Worm (Caenorhabditis elegans): ENCODE measurements around the gene T14B4.1.

Gene T14B4.1

DNA sequence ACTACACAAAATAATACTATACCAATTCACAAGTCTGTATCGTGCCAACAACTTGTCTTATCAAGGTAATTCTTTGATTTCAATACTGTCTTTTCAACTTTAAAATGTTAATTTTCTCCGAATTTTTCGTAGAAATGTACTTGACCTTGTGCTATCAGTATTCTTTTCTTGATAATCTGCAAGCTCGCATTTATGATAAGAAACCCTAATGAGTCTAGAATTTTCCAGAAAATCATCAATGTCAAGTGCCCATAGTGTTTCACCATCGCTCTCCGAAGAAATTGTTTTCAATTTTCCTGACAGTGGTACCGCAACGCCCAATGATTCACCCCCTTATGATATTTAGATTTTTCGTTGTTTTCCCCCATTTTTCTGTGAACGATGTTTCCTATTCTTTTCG is 44.5 kb downstream of the T14B4.1 start:
- TF ChIP-seq hmg-1.1 (GFP tag; IDR thresholded peaks at IDR 0.05) (no peak), hif-1 (tag; optimal IDR thresholded peaks at IDR 0.05) (no peak), lim-7 (GFP tag; IDR thresholded peaks at IDR 0.05) (no peak), nhr-6 (tag; optimal IDR thresholded peaks at IDR 0.05) (no peak), R02D3.7 (tag; optimal IDR thresholded peaks at IDR 0.05) (no peak), daf-16 (GFP tag; optimal IDR thresholded peaks at IDR 0.05) (no peak), daf-16 (tag; optimal IDR thresholded peaks at IDR 0.05) (peak; percentile 89), hlh-11 (tag; optimal IDR thresholded peaks at IDR 0.05) (peak; percentile 60), pqm-1 (tag; optimal IDR thresholded peaks at IDR 0.05) (peak; percentile 4), unc-62 (GFP tag; optimal IDR thresholded peaks at IDR 0.05 in 1 of 2) (peak in 1 of 2 experiments; percentile 55), unc-62 (tag; optimal IDR thresholded peaks at IDR 0.05) (no peak), lin-13 (GFP tag; optimal IDR thresholded peaks at IDR 0.05) (no peak), mdt-29 (GFP tag; IDR thresholded peaks at IDR 0.05) (peak; percentile 59; the same call in 1 of the 2 replicates), mxl-2 (GFP tag; conservative IDR thresholded peaks at IDR 0.05) (no peak), lsy-2 (tag; optimal IDR thresholded peaks at IDR 0.05) (no peak), dve-1 (tag; optimal IDR thresholded peaks at IDR 0.05; ENCODE audit: insufficient read depth) (peak; percentile 31), dmd-6 (GFP tag; IDR thresholded peaks at IDR 0.05) (peak; percentile 46; the same call in 1 of the 2 replicates), Y75B8A.6 (GFP tag; IDR thresholded peaks at IDR 0.05) (no peak), hlh-30 (tag; optimal IDR thresholded peaks at IDR 0.05; ENCODE audit: insufficient read depth) (peak; percentile 18), tra-1 (GFP tag; IDR thresholded peaks at IDR 0.05) (0 out of 2 replicates have a peak, but pooled peaks have one; percentile 17), fkh-10 (GFP tag; optimal IDR thresholded peaks at IDR 0.05) (no peak), dmd-8 (GFP tag; IDR thresholded peaks at IDR 0.05) (no peak), madf-5 (GFP tag; IDR thresholded peaks at IDR 0.05) (no peak), aly-2 (tag; optimal IDR thresholded peaks at IDR 0.05) (no peak), F37D6.2 (tag; optimal IDR thresholded peaks at IDR 0.05) (no peak)

DNA sequence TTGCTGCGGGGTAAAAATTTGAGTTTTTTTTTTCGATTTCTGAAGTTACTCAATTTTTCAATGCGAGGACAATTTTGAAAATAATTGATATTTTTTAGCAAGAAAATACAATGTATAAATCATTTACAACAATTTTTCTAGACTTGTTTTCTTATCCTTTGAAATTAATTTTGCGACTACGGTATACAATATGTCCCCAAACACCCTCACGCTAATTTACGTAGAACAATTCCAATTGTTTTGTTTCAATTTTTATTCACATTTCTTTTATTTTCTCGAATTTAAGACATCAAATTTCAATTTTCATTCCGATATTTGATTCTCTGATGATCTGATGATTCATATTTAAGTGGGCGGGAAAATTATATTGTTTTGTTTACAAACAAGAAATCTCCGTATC is 45.3 kb downstream of the T14B4.1 start:
- TF ChIP-seq lin-29 (GFP tag; IDR thresholded peaks at IDR 0.05) = no peak
- TF ChIP-seq lsy-2 (tag; optimal IDR thresholded peaks at IDR 0.05) = peak in 1 of 2 experiments; percentile 7
- peak in 1 of 2 experiments; percentile 60 for TF ChIP-seq unc-62 (GFP tag; optimal IDR thresholded peaks at IDR 0.05 in 1 of 2)
- no peak for TF ChIP-seq unc-62 (tag; optimal IDR thresholded peaks at IDR 0.05)

DNA sequence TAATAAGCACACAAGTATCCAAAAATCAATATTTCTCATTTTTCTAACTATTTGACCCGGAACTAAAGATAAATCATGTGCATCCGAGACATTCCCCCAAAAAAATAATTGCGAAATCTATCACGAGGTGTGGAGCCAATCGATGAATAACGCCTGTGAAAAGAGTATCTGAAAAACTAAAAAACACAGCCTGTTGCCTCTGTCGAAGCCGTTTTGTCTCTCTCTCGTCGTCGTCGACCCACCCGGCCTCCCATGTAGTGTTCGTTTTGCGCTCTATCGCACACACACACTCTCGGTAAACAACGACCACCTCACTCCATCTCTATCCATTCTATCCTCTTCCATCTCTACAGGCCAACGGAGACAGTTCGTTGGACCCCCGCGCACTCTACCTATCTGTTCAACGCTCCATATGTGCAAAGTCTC is 46.0 kb downstream of the T14B4.1 start:
- TF ChIP-seq arid-1 (GFP tag; conservative IDR thresholded peaks at IDR 0.05) (0 out of 2 replicates have a peak, but pooled peaks have one; percentile 40), ceh-20 (GFP tag; IDR thresholded peaks at IDR 0.05) (peak; percentile 77), unc-62 (GFP tag; optimal IDR thresholded peaks at IDR 0.05 in 1 of 2) (no peak), unc-62 (tag; optimal IDR thresholded peaks at IDR 0.05) (no peak), hlh-30 (tag; optimal IDR thresholded peaks at IDR 0.05; ENCODE audit: insufficient read depth) (peak; percentile 95), zfp-2 (tag; optimal IDR thresholded peaks at IDR 0.05) (no peak), dpl-1 (GFP tag; optimal IDR thresholded peaks at IDR 0.05) (peak; percentile 55), spr-3 (GFP tag; optimal IDR thresholded peaks at IDR 0.05) (no peak), mdl-1 (tag; optimal IDR thresholded peaks at IDR 0.05) (no peak), duxl-1 (tag; optimal IDR thresholded peaks at IDR 0.05; ENCODE audit: poor library complexity) (no peak), saeg-2 (GFP tag; IDR thresholded peaks at IDR 0.05) (no peak), dmd-9 (GFP tag; IDR thresholded peaks at IDR 0.05) (no peak), T20F7.1 (GFP tag; optimal IDR thresholded peaks at IDR 0.05) (peak; percentile 49), pha-4 (GFP tag; IDR thresholded peaks at IDR 0.05) (no peak), pha-4 (tag; optimal IDR thresholded peaks at IDR 0.05) (peak; percentile 50), nhr-48 (tag; optimal IDR thresholded peaks at IDR 0.05) (no peak), ztf-7 (tag; optimal IDR thresholded peaks at IDR 0.05) (no peak), F44E2.7 (GFP tag; IDR thresholded peaks at IDR 0.05) (no peak), lin-38 (GFP tag; IDR thresholded peaks at IDR 0.05) (peak; percentile 56), fos-1 (tag; optimal IDR thresholded peaks at IDR 0.05) (no peak), rbr-2 (tag; optimal IDR thresholded peaks at IDR 0.05) (peak; percentile 52), php-3 (GFP tag; IDR thresholded peaks at IDR 0.05) (no peak), T26A8.4 (GFP tag; IDR thresholded peaks at IDR 0.05) (0 out of 2 replicates have a peak, but pooled peaks have one; percentile 50), egl-43 (GFP tag; IDR thresholded peaks at IDR 0.05) (peak; percentile 58; the same call in 1 of the 2 replicates), Y105C5A.15 (GFP tag; IDR thresholded peaks at IDR 0.05) (no peak), R02D3.7 (tag; optimal IDR thresholded peaks at IDR 0.05) (no peak), lin-15B (tag; optimal IDR thresholded peaks at IDR 0.05) (no peak)

Measured in whole organism, L4 larva.